Comparison of ENCODE assay signal across 2 worm cellular contexts in genomic region chrV:17584352-17584843, ce11.
A peak's percentile ranks its signal among the peaks of the same experiment; 100 is the strongest.
TF ChIP-seq lines count a peak whose summit lies in the region.

fbxa-133 (plus strand) TSS chrV:17584793.

TF ChIP-seq in whole organism, L4 larva, 104 proteins besides CTCF, POLR2A, EP300 and RAD21:
- peak; percentile 65 for TF ChIP-seq set-16 (GFP tag; IDR thresholded peaks at IDR 0.05; lab: Robert Waterston, UW)
- 0 out of 2 replicates have a peak, but pooled peaks have one; percentile 26 for TF ChIP-seq D1046.2 (GFP tag; IDR thresholded peaks at IDR 0.05; lab: Robert Waterston, UW)

TF ChIP-seq in whole organism, young adult, 124 proteins besides CTCF, POLR2A, EP300 and RAD21:
- 0 out of 2 replicates have a peak, but pooled peaks have one; percentile 64 for TF ChIP-seq F37B4.10 (GFP tag; IDR thresholded peaks at IDR 0.05; lab: Robert Waterston, UW)
